Fruit fly (Drosophila melanogaster): ENCODE results near the gene CG7322.

Gene CG7322

dm6 chrX:18869489-18870132 lies 12.1 kb upstream of the CG7322 start (continued):
- TF ChIP-seq vnd (GFP tag; IDR thresholded peaks at IDR 0.05; ENCODE audit: partially characterized antibody): no peak
- TF ChIP-seq CG4617 (GFP tag; optimal IDR thresholded peaks at IDR 0.05; ENCODE audit: borderline replicate concordance): no peak
- no peak for TF ChIP-seq Sry-δ (GFP tag; optimal IDR thresholded peaks at IDR 0.05)
- TF ChIP-seq CG8924 (tag; optimal IDR thresholded peaks at IDR 0.05): no peak
- TF ChIP-seq psq (GFP tag; optimal IDR thresholded peaks at IDR 0.05): no peak
- no peak for TF ChIP-seq tap (tag; optimal IDR thresholded peaks at IDR 0.05)
- TF ChIP-seq CG18476 (GFP tag; optimal IDR thresholded peaks at IDR 0.05): no peak
- TF ChIP-seq CG9437 (GFP tag; optimal IDR thresholded peaks at IDR 0.05): no peak
- TF ChIP-seq CG8290 (GFP tag; optimal IDR thresholded peaks at IDR 0.05): no peak
- no peak for TF ChIP-seq CG8290 (tag; optimal IDR thresholded peaks at IDR 0.05)
- no peak for TF ChIP-seq MESR4 (GFP tag; optimal IDR thresholded peaks at IDR 0.05)
- peak; percentile 25 for TF ChIP-seq CG9817 (tag; optimal IDR thresholded peaks at IDR 0.05)
- TF ChIP-seq Atf6 (GFP tag; IDR thresholded peaks at IDR 0.05): peak; percentile 30; the same call in 1 of the 2 replicates
- no peak for TF ChIP-seq CG1647 (GFP tag; optimal IDR thresholded peaks at IDR 0.05)
- TF ChIP-seq Ravus (GFP tag; IDR thresholded peaks at IDR 0.05): no peak
- no peak for TF ChIP-seq Dip3 (GFP tag; optimal IDR thresholded peaks at IDR 0.05)
- no peak for TF ChIP-seq CG2116 (GFP tag; optimal IDR thresholded peaks at IDR 0.05)
- TF ChIP-seq wek (GFP tag; optimal IDR thresholded peaks at IDR 0.05): no peak
- no peak for TF ChIP-seq CG12299 (tag; optimal IDR thresholded peaks at IDR 0.05)
- no peak for TF ChIP-seq peb (GFP tag; IDR thresholded peaks at IDR 0.05)
- TF ChIP-seq CG18764 (GFP tag; optimal IDR thresholded peaks at IDR 0.05): peak; percentile 50
- TF ChIP-seq sna (GFP tag; IDR thresholded peaks at IDR 0.05; ENCODE audit: partially characterized antibody): no peak
- peak; percentile 11 for TF ChIP-seq CG30431 (GFP tag; optimal IDR thresholded peaks at IDR 0.05)
- no peak for TF ChIP-seq klu (GFP tag; IDR thresholded peaks at IDR 0.05)
- no peak for TF ChIP-seq pfk (GFP tag; optimal IDR thresholded peaks at IDR 0.05)
- no peak for TF ChIP-seq mirr (GFP tag; optimal IDR thresholded peaks at IDR 0.05)
- peak; percentile 67 for TF ChIP-seq Drgx (GFP tag; IDR thresholded peaks at IDR 0.05)
- TF ChIP-seq CG3407 (GFP tag; optimal IDR thresholded peaks at IDR 0.05): no peak
- 0 out of 3 replicates have a peak, but pooled peaks have one; percentile 38 for TF ChIP-seq Optix (GFP tag; IDR thresholded peaks at IDR 0.05)
- TF ChIP-seq unc-4 (GFP tag; IDR thresholded peaks at IDR 0.05; ENCODE audit: partially characterized antibody): no peak
- TF ChIP-seq Scr (GFP tag; IDR thresholded peaks at IDR 0.05; ENCODE audit: partially characterized antibody): no peak
- TF ChIP-seq lola (GFP tag; optimal IDR thresholded peaks at IDR 0.05): no peak
- no peak for TF ChIP-seq ftz-f1 (GFP tag; optimal IDR thresholded peaks at IDR 0.05)
- TF ChIP-seq HLH3B (GFP tag; IDR thresholded peaks at IDR 0.05): peak; percentile 54
- no peak for TF ChIP-seq CG12659 (GFP tag; optimal IDR thresholded peaks at IDR 0.05)
- TF ChIP-seq Med (GFP tag): peak; percentile 86
- TF ChIP-seq CG10274 (GFP tag; optimal IDR thresholded peaks at IDR 0.05): no peak
- no peak for TF ChIP-seq mld (GFP tag; IDR thresholded peaks at IDR 0.05; ENCODE audit: partially characterized antibody)
- TF ChIP-seq Jarid2 (GFP tag; optimal IDR thresholded peaks at IDR 0.05): no peak
- no peak for TF ChIP-seq cato (GFP tag; optimal IDR thresholded peaks at IDR 0.05; ENCODE audit: borderline replicate concordance)
- TF ChIP-seq CoRest (tag; optimal IDR thresholded peaks at IDR 0.05): peak; percentile 39
- TF ChIP-seq CG34224 (GFP tag; IDR thresholded peaks at IDR 0.05; ENCODE audit: partially characterized antibody): no peak
- no peak for TF ChIP-seq schlank (tag; optimal IDR thresholded peaks at IDR 0.05)
- TF ChIP-seq fd96Cb (tag; optimal IDR thresholded peaks at IDR 0.05): peak; percentile 50
- TF ChIP-seq Adf1 (GFP tag; IDR thresholded peaks at IDR 0.05): no peak
- peak; percentile 57 for TF ChIP-seq CG12104 (GFP tag; optimal IDR thresholded peaks at IDR 0.05)
- peak; percentile 58 for TF ChIP-seq CG9727 (GFP tag; optimal IDR thresholded peaks at IDR 0.05)
- peak; percentile 56 for TF ChIP-seq CG10366 (GFP tag; IDR thresholded peaks at IDR 0.05)
- no peak for TF ChIP-seq maf-S (GFP tag; optimal IDR thresholded peaks at IDR 0.05)
